Fruit fly (Drosophila melanogaster): Measurements from ENCODE around the gene CG17906.

DNA sequence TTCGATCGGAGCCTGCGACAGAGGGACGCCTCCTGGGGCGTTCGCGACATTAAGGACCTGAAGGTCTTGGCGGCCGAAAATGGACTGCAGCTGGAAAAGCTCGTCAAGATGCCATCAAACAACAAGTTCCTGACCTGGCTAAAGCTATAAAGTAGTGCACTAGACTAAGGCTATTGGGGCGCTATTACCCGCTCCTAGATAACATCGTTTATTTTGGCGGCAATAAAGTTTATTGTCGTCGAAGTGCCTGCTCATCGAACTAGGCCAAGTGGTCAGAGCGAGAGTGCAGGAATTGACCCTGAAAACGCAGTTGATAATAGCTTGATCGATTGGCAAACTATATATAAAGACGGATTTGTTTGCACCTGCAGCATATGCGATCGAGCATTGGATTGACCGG is 4.0 kb downstream of the CG17906 start, which contains the start of gene Try29F:
- TF ChIP-seq CTCF (optimal IDR thresholded peaks at IDR 0.05) (no peak), CG8478 (optimal IDR thresholded peaks at IDR 0.05) (no peak)
